Fruit fly (Drosophila melanogaster): ENCODE results near the gene Cpr65Eb.

DNA sequence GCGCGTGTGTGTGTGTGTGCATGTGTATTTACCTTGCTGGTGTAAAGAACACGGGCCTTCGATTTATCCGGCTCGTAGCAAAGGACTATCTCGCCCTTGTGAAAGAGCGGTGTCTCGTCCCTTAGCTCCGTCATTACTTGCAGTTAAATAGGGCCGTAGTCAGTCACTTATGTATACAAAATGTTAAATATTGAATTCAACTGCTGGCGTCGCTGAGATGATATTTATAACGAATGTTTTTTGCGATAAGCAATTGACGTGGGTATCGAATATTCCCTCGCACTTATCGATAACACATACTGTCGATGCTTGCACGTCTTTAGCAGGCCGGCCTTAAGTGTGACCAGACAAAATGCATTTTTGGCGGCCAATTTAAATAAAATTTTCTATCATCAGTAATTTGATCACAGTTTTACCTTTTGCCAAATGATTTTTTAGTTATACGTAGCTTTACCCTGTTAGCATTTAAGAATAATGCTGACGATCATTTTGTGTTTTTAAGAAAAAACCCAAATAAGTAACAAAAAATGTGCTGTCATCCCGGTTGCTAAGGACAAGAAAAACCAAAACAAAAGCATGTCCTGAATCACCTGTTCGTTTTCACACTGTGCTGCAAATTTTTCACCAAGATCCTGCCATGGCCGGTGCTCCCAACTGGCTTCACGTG, 36.8 kb upstream of the Cpr65Eb start, which contains the start of the genes msl-3 and BBS1:
- TF ChIP-seq usp (GFP tag; optimal IDR thresholded peaks at IDR 0.05) (no peak), Dll (optimal IDR thresholded peaks at IDR 0.05) (no peak), EcR (GFP tag; optimal IDR thresholded peaks at IDR 0.05) (no peak), CG8478 (optimal IDR thresholded peaks at IDR 0.05) (no peak), pan (optimal IDR thresholded peaks at IDR 0.05) (no peak), psq (optimal IDR thresholded peaks at IDR 0.05) (no peak)
